Fruit fly (Drosophila melanogaster) whole organism, pupa: Measurements from ENCODE around the gene CG31178.

ENCODE experiments used
- CG10348 ChIP-seq: fragments of 200-800 bp; sonication (Bioruptor generic); IDR thresholded peaks from 2 replicates; pipeline ENCODE4 v1.3.6; 2022; ENCODE audit warnings: missing biosample characterization, missing genetic modification characterization
- CG12605 ChIP-seq: fragments of 200-800 bp; sonication (Bioruptor generic); IDR thresholded peaks from 2 replicates; pipeline ENCODE4 v1.3.6; 2022; ENCODE audit warnings: missing biosample characterization, missing genetic modification characterization
- CG32121 ChIP-seq: fragments of 200-800 bp; sonication (Bioruptor generic); IDR thresholded peaks from 2 replicates; pipeline ENCODE4 v1.3.6; 2022; ENCODE audit warnings: missing biosample characterization, missing genetic modification characterization
- CG34367 ChIP-seq: fragments of 200-800 bp; sonication (Bioruptor generic); optimal IDR thresholded peaks from 2 replicates; lab custom pipeline; 2018; ENCODE audit warnings: missing biosample characterization, mild to moderate bottlenecking, missing genetic modification characterization
- CG8159 ChIP-seq: fragments of 200-800 bp; sonication (Bioruptor generic); optimal IDR thresholded peaks from 3 replicates; lab custom pipeline; 2018; ENCODE audit warnings: missing biosample characterization, mild to moderate bottlenecking, missing genetic modification characterization, moderate library complexity
- CG8301 ChIP-seq: fragments of 200-800 bp; sonication (Bioruptor generic); optimal IDR thresholded peaks from 2 replicates; lab custom pipeline; 2018; ENCODE audit warnings: missing biosample characterization, mild to moderate bottlenecking, missing genetic modification characterization
- CG9948 ChIP-seq: fragments of 200-800 bp; sonication (Bioruptor generic); optimal IDR thresholded peaks from 2 replicates; lab custom pipeline; 2018; ENCODE audit warnings: missing biosample characterization, mild to moderate bottlenecking, missing genetic modification characterization, moderate library complexity
- EcR ChIP-seq: fragments of 200-800 bp; sonication (Bioruptor generic); optimal IDR thresholded peaks from 3 replicates; lab custom pipeline; 2019; ENCODE audit warnings: missing biosample characterization, missing genetic modification characterization, mild to moderate bottlenecking, moderate library complexity, missing genetic modification reagents
- fd96Ca ChIP-seq: fragments of 200-800 bp; sonication (Bioruptor generic); IDR thresholded peaks from 3 replicates; pipeline ENCODE4 v1.3.6; 2022; ENCODE audit warnings: missing biosample characterization, missing genetic modification characterization
- gl ChIP-seq: fragments of 200-800 bp; sonication (Bioruptor generic); optimal IDR thresholded peaks from 2 replicates; lab custom pipeline; 2018; ENCODE audit warnings: missing biosample characterization, mild to moderate bottlenecking, missing genetic modification characterization
- rn ChIP-seq: fragments of 200-800 bp; sonication (Bioruptor generic); IDR thresholded peaks from 2 replicates; pipeline ENCODE4 v1.3.6; 2022; ENCODE audit warnings: missing biosample characterization, missing genetic modification characterization

DNA sequence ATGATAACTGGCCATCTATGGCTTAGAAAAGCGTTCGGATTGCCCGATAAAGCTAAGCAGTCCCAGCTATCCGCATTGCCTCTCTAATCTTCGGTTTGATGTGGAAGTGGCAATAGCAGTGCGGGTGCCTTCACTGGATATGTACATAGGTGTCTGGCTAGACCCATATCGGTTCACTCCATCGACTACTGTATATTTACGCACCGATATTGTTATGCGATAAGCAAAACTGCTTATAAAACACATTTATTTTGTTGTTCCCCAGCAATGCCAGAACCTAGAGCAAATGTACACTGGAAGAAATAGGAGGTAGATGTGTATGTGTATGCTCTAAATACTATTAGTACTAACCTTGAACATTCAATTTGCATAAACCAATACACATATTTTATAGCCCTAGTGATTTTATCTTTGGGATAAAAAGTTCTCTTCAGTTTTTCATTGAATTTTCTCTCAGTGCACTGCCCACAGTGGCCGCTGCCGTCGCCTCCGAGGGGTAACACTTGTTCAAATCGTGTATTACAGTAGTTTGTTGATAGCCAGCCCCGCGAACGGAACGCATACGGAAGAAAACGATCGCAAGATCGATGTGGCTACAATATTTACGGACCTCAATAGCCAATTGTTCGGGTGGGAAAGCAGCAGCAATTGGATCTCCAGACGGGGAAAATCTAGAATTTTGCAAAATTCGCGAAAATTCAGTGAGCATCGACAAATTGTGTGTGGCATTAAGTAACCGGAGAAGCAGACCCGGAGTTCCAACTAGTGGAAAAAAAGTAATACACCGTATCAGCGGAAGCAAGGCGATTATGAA is 3.2 kb upstream of the CG31178 start, which contains the start of gene CG31431:
- peak; percentile 74 for TF ChIP-seq rn (GFP tag; lab: Robert Waterston, UW)
- peak; percentile 66 for TF ChIP-seq gl
- TF ChIP-seq fd96Ca (GFP tag; lab: Robert Waterston, UW) = peak; percentile 90
- TF ChIP-seq CG10348 (GFP tag; lab: Robert Waterston, UW) = peak; percentile 62
- TF ChIP-seq CG12605 (GFP tag; lab: Robert Waterston, UW) = peak; percentile 90
- no peak for TF ChIP-seq EcR
- peak; percentile 78 for TF ChIP-seq CG34367 (tag; lab: Kevin White, UChicago)
- TF ChIP-seq CG32121 (GFP tag; lab: Robert Waterston, UW) = peak; percentile 95
- TF ChIP-seq CG8301 (tag; lab: Kevin White, UChicago) = peak; percentile 91
- peak; percentile 81 for TF ChIP-seq CG9948 (tag; lab: Kevin White, UChicago)
- peak; percentile 85 for TF ChIP-seq CG8159 (tag; lab: Kevin White, UChicago)
